Worm (Caenorhabditis elegans) whole organism, L1 larva: ENCODE measurements around the gene srh-20.

Source experiments
- aly-2 ChIP-seq: fragments of 150-350 bp; optimal IDR thresholded peaks from 2 replicates; lab custom pipeline; 2014; ENCODE audit warnings: missing biosample characterization, missing genetic modification characterization
- elt-3 ChIP-seq, 6 experiments: fragments of 150-350 bp in 1 of 6; sonication (generic microtip); optimal IDR thresholded peaks; 2 replicates each; lab custom pipeline; 2017 to 2018; ENCODE audit warnings: missing biosample characterization in 6 of 6, missing genetic modification characterization in 6 of 6, inconsistent platforms in 1 of 6
- mep-1 ChIP-seq: fragments of 150-350 bp; optimal IDR thresholded peaks from 2 replicates; lab custom pipeline; 2014; ENCODE audit warnings: missing biosample characterization, missing genetic modification characterization
- nhr-12 ChIP-seq: sonication (generic microtip); optimal IDR thresholded peaks from 2 replicates; lab custom pipeline; 2017; ENCODE audit warnings: missing biosample characterization, missing genetic modification characterization
- nhr-237 ChIP-seq: fragments of 150-350 bp; optimal IDR thresholded peaks from 2 replicates; lab custom pipeline; 2014; ENCODE audit warnings: missing biosample characterization, missing genetic modification characterization
- nhr-77 ChIP-seq: fragments of 150-350 bp; optimal IDR thresholded peaks from 2 replicates; lab custom pipeline; 2014; ENCODE audit warnings: missing biosample characterization, missing genetic modification characterization
- pag-3 ChIP-seq: sonication (generic microtip); optimal IDR thresholded peaks from 2 replicates; lab custom pipeline; 2017; ENCODE audit warnings: missing genetic modification characterization, mild to moderate bottlenecking, missing compliant biosample characterization, antibody characterized with exemption, borderline replicate concordance; ENCODE audit not compliant: insufficient read depth
- pqm-1 ChIP-seq: sonication (generic microtip); optimal IDR thresholded peaks from 3 replicates; lab custom pipeline; 2017; ENCODE audit warnings: missing biosample characterization, missing genetic modification characterization
- snu-23 ChIP-seq: sonication (generic microtip); optimal IDR thresholded peaks from 2 replicates; lab custom pipeline; 2016; ENCODE audit warnings: missing genetic modification characterization, missing compliant biosample characterization
- zag-1 ChIP-seq: fragments of 150-350 bp; optimal IDR thresholded peaks from 2 replicates; lab custom pipeline; 2014; ENCODE audit warnings: missing biosample characterization, missing genetic modification characterization
- ztf-4 ChIP-seq: fragments of 150-350 bp; optimal IDR thresholded peaks from 2 replicates; lab custom pipeline; 2014; ENCODE audit warnings: missing biosample characterization, missing genetic modification characterization

ce11 chrV:4948635-4949034, 23.9 kb downstream of the srh-20 start, which contains the start of gene str-209:
- TF ChIP-seq nhr-77 (tag; lab: Kevin White, UChicago) (no peak), pag-3 (no peak), nhr-237 (no peak), zag-1 (tag; lab: Kevin White, UChicago) (no peak), aly-2 (tag; lab: Kevin White, UChicago) (no peak), mep-1 (tag; lab: Kevin White, UChicago) (no peak), ztf-4 (tag; lab: Kevin White, UChicago) (no peak), nhr-12 (tag; lab: Kevin White, UChicago) (no peak), pqm-1 (tag; lab: Kevin White, UChicago) (no peak), snu-23 (GFP tag; lab: Kevin White, UChicago) (no peak), elt-3 (tag; optimal IDR thresholded peaks at IDR 0.05; lab: Kevin White, UChicago) (no peak)
